Worm (Caenorhabditis elegans): ENCODE data around the gene srw-6.

ce11 chrV:3776086-3776589, 32.3 kb upstream of the srw-6 start, which contains the start of gene cysl-3:
- TF ChIP-seq lin-13 (tag; optimal IDR thresholded peaks at IDR 0.05): no peak
- no peak for TF ChIP-seq unc-62 (GFP tag; optimal IDR thresholded peaks at IDR 0.05)
- no peak for TF ChIP-seq snpc-4 (tag; optimal IDR thresholded peaks at IDR 0.05)
- no peak for TF ChIP-seq unc-39 (tag; optimal IDR thresholded peaks at IDR 0.05)
- TF ChIP-seq unc-120 (tag; optimal IDR thresholded peaks at IDR 0.05; ENCODE audit: poor library complexity, severe bottlenecking): no peak
- no peak for TF ChIP-seq ztf-11 (tag; optimal IDR thresholded peaks at IDR 0.05)
- no peak for TF ChIP-seq bed-3 (GFP tag; optimal IDR thresholded peaks at IDR 0.05)
- TF ChIP-seq M03D4.4 (tag; optimal IDR thresholded peaks at IDR 0.05): no peak
- TF ChIP-seq elt-1 (tag; optimal IDR thresholded peaks at IDR 0.05; ENCODE audit: borderline replicate concordance, insufficient read depth): no peak
